Worm (Caenorhabditis elegans): ENCODE measurements around the gene gst-12.

ce11 chrII:13595279-13595678 lies 22.6 kb downstream of the gst-12 start:
- TF ChIP-seq ama-1 (optimal IDR thresholded peaks at IDR 0.05) (no peak), ets-7 (tag; optimal IDR thresholded peaks at IDR 0.05) (no peak), pes-1 (GFP tag; IDR thresholded peaks at IDR 0.05) (no peak), hnd-1 (tag; optimal IDR thresholded peaks at IDR 0.05) (no peak), tbx-11 (GFP tag; IDR thresholded peaks at IDR 0.05) (no peak), tbx-37 (GFP tag; conservative IDR thresholded peaks at IDR 0.05) (no peak)

Measured in whole organism, early embryonic.